Worm (Caenorhabditis elegans) whole organism, late embryonic: ENCODE measurements around the gene C35B1.8.

Experiments used
- C08G9.2 ChIP-seq: sonication (generic microtip); optimal IDR thresholded peaks from 2 replicates; lab custom pipeline; 2016; ENCODE audit warnings: mild to moderate bottlenecking, missing genetic modification characterization, moderate library complexity, missing compliant biosample characterization
- C38D4.7 ChIP-seq: fragments of 200-800 bp; sonication (Bioruptor generic); optimal IDR thresholded peaks from 2 replicates; lab custom pipeline; 2018; ENCODE audit warnings: mild to moderate bottlenecking, missing genetic modification characterization, moderate library complexity, missing compliant biosample characterization
- F13H6.1 ChIP-seq: sonication (generic microtip); optimal IDR thresholded peaks from 2 replicates; lab custom pipeline; 2016; ENCODE audit warnings: missing genetic modification characterization, missing compliant biosample characterization
- K02D7.2 ChIP-seq: sonication (generic microtip); optimal IDR thresholded peaks from 2 replicates; lab custom pipeline; 2017; ENCODE audit warnings: mild to moderate bottlenecking, missing genetic modification characterization, missing compliant biosample characterization
- K09A11.1 ChIP-seq: sonication (generic microtip); optimal IDR thresholded peaks from 2 replicates; lab custom pipeline; 2017; ENCODE audit warnings: antibody characterized with exemption, mild to moderate bottlenecking, missing genetic modification characterization, missing compliant biosample characterization; ENCODE audit not compliant: insufficient read depth
- ahr-1 ChIP-seq: sonication (generic microtip); optimal IDR thresholded peaks from 2 replicates; lab custom pipeline; 2016; ENCODE audit warnings: missing genetic modification characterization, missing compliant biosample characterization
- ceh-18 ChIP-seq: sonication (generic microtip); optimal IDR thresholded peaks from 2 replicates; lab custom pipeline; 2016; ENCODE audit warnings: missing genetic modification characterization, missing compliant biosample characterization
- ceh-2 ChIP-seq: sonication (generic microtip); optimal IDR thresholded peaks from 2 replicates; lab custom pipeline; 2016; ENCODE audit warnings: missing genotype, missing genetic modification characterization, missing compliant biosample characterization
- ceh-22 ChIP-seq: sonication (generic microtip); optimal IDR thresholded peaks from 2 replicates; lab custom pipeline; 2017; ENCODE audit warnings: missing biosample characterization, missing genetic modification characterization
- ceh-34 ChIP-seq: sonication (generic microtip); optimal IDR thresholded peaks from 2 replicates; lab custom pipeline; 2016; ENCODE audit warnings: mild to moderate bottlenecking, missing genetic modification characterization, missing compliant biosample characterization
- ceh-6 ChIP-seq: fragments of 200-800 bp; sonication (Bioruptor generic); optimal IDR thresholded peaks from 2 replicates; lab custom pipeline; 2018; ENCODE audit warnings: mild to moderate bottlenecking, missing genetic modification characterization, missing compliant biosample characterization
- ceh-9 ChIP-seq: sonication (generic microtip); optimal IDR thresholded peaks from 2 replicates; lab custom pipeline; 2016; ENCODE audit warnings: mild to moderate bottlenecking, missing genetic modification characterization, inconsistent platforms, missing compliant biosample characterization
- che-1 ChIP-seq: sonication (generic microtip); optimal IDR thresholded peaks from 2 replicates; lab custom pipeline; 2016; ENCODE audit warnings: mild to moderate bottlenecking, missing genetic modification characterization, missing compliant biosample characterization
- dmd-4 ChIP-seq: sonication (generic microtip); optimal IDR thresholded peaks from 2 replicates; lab custom pipeline; 2016; ENCODE audit warnings: borderline replicate concordance, missing genetic modification characterization, missing compliant biosample characterization
- dve-1 ChIP-seq: sonication (generic microtip); optimal IDR thresholded peaks from 2 replicates; lab custom pipeline; 2017; ENCODE audit warnings: antibody characterized with exemption, mild to moderate bottlenecking, missing genetic modification characterization, missing compliant biosample characterization
- elt-2 ChIP-seq: sonication (generic microtip); optimal IDR thresholded peaks from 2 replicates; lab custom pipeline; 2016; ENCODE audit warnings: missing genetic modification reagents, missing genetic modification characterization, missing compliant biosample characterization
- elt-4 ChIP-seq: sonication (generic microtip); optimal IDR thresholded peaks from 2 replicates; lab custom pipeline; 2016; ENCODE audit warnings: missing genetic modification characterization, missing compliant biosample characterization
- ets-4 ChIP-seq: sonication (generic microtip); optimal IDR thresholded peaks from 2 replicates; lab custom pipeline; 2016; ENCODE audit warnings: missing genetic modification characterization, missing compliant biosample characterization
- fax-1 ChIP-seq: sonication (generic microtip); optimal IDR thresholded peaks from 2 replicates; lab custom pipeline; 2016; ENCODE audit warnings: missing genotype, missing genetic modification characterization, missing compliant biosample characterization
- fkh-10 ChIP-seq: fragments of 150-350 bp; optimal IDR thresholded peaks from 2 replicates; lab custom pipeline; 2014; ENCODE audit warnings: missing biosample characterization, missing genetic modification reagents, missing genetic modification characterization
- fkh-6 ChIP-seq: sonication (generic microtip); optimal IDR thresholded peaks from 2 replicates; lab custom pipeline; 2016; ENCODE audit warnings: missing genetic modification characterization, missing compliant biosample characterization
- hlh-13 ChIP-seq: fragments of 200-800 bp; sonication (Bioruptor generic); optimal IDR thresholded peaks from 2 replicates; lab custom pipeline; 2018; ENCODE audit warnings: mild to moderate bottlenecking, missing genetic modification characterization, missing compliant biosample characterization
- hlh-15 ChIP-seq: sonication (generic microtip); optimal IDR thresholded peaks from 2 replicates; lab custom pipeline; 2016; ENCODE audit warnings: missing genetic modification characterization, missing compliant biosample characterization
- hlh-6 ChIP-seq: sonication (generic microtip); optimal IDR thresholded peaks from 2 replicates; lab custom pipeline; 2016; ENCODE audit warnings: missing genotype, missing genetic modification characterization, missing compliant biosample characterization
- hlh-8 ChIP-seq: sonication (generic microtip); optimal IDR thresholded peaks from 2 replicates; lab custom pipeline; 2016; ENCODE audit warnings: missing genotype, missing genetic modification characterization, missing compliant biosample characterization
- lim-6 ChIP-seq: sonication (generic microtip); optimal IDR thresholded peaks from 2 replicates; lab custom pipeline; 2016; ENCODE audit warnings: missing genetic modification characterization, missing compliant biosample characterization
- lin-11 ChIP-seq: fragments of 200-800 bp; sonication (Bioruptor generic); optimal IDR thresholded peaks from 2 replicates; lab custom pipeline; 2018; ENCODE audit warnings: mild to moderate bottlenecking, missing genetic modification characterization, missing compliant biosample characterization
- madf-2 ChIP-seq: sonication (generic microtip); optimal IDR thresholded peaks from 2 replicates; lab custom pipeline; 2017; ENCODE audit warnings: missing genetic modification characterization, missing compliant biosample characterization
- mec-3 ChIP-seq: sonication (generic microtip); optimal IDR thresholded peaks from 2 replicates; lab custom pipeline; 2016; ENCODE audit warnings: borderline replicate concordance, missing genetic modification characterization, missing compliant biosample characterization
- nhr-11 ChIP-seq: fragments of 150-350 bp; optimal IDR thresholded peaks from 2 replicates; lab custom pipeline; 2014; ENCODE audit warnings: missing biosample characterization, missing genetic modification characterization
- npax-4 ChIP-seq: sonication (generic microtip); optimal IDR thresholded peaks from 2 replicates; lab custom pipeline; 2016; ENCODE audit warnings: missing genetic modification characterization, missing compliant biosample characterization
- pag-3 ChIP-seq: sonication (generic microtip); optimal IDR thresholded peaks from 2 replicates; lab custom pipeline; 2016; ENCODE audit warnings: missing compliant biosample characterization, missing genetic modification characterization, borderline replicate concordance
- pat-9 ChIP-seq: fragments of 200-800 bp; sonication (Bioruptor generic); optimal IDR thresholded peaks from 2 replicates; lab custom pipeline; 2018; ENCODE audit warnings: mild to moderate bottlenecking, missing genetic modification characterization, moderate library complexity, missing compliant biosample characterization
- pha-2 ChIP-seq: sonication (generic microtip); optimal IDR thresholded peaks from 2 replicates; lab custom pipeline; 2017; ENCODE audit warnings: mild to moderate bottlenecking, missing genetic modification characterization, missing compliant biosample characterization
- pha-4 ChIP-seq: fragments of 150-350 bp; optimal IDR thresholded peaks from 2 replicates; lab custom pipeline; 2018; ENCODE audit warnings: missing biosample characterization, missing genetic modification reagents, missing genetic modification characterization
- pqm-1 ChIP-seq: sonication (generic microtip); optimal IDR thresholded peaks from 2 replicates; lab custom pipeline; 2016; ENCODE audit warnings: missing genetic modification characterization, missing compliant biosample characterization
- pros-1 ChIP-seq: fragments of 150-350 bp; optimal IDR thresholded peaks from 2 replicates; lab custom pipeline; 2014; ENCODE audit warnings: missing biosample characterization, missing genetic modification reagents, missing genetic modification characterization
- ref-2 ChIP-seq: sonication (generic microtip); optimal IDR thresholded peaks from 2 replicates; lab custom pipeline; 2016; ENCODE audit warnings: missing genetic modification characterization, missing compliant biosample characterization
- rnt-1 ChIP-seq: sonication (generic microtip); optimal IDR thresholded peaks from 2 replicates; lab custom pipeline; 2016; ENCODE audit warnings: missing genetic modification characterization, missing compliant biosample characterization
- sdc-2 ChIP-seq: sonication (generic microtip); optimal IDR thresholded peaks from 2 replicates; lab custom pipeline; 2016; ENCODE audit warnings: missing genotype, missing genetic modification characterization, missing compliant biosample characterization
- sox-2 ChIP-seq: fragments of 200-800 bp; sonication (Bioruptor generic); IDR thresholded peaks from 2 replicates; pipeline ENCODE4 v1.3.6; 2022; ENCODE audit warnings: missing genetic modification reagents, missing genetic modification characterization, missing compliant biosample characterization
- syd-9 ChIP-seq: sonication (generic microtip); optimal IDR thresholded peaks from 2 replicates; lab custom pipeline; 2016; ENCODE audit warnings: mild to moderate bottlenecking, missing genetic modification characterization, moderate library complexity, missing compliant biosample characterization
- tbx-2 ChIP-seq: sonication (generic microtip); optimal IDR thresholded peaks from 2 replicates; lab custom pipeline; 2016; ENCODE audit warnings: missing genetic modification characterization, missing compliant biosample characterization
- tbx-7 ChIP-seq: sonication (generic microtip); optimal IDR thresholded peaks from 2 replicates; lab custom pipeline; 2016; ENCODE audit warnings: missing genotype, missing genetic modification characterization, missing compliant biosample characterization
- unc-42 ChIP-seq: sonication (generic microtip); optimal IDR thresholded peaks from 2 replicates; lab custom pipeline; 2016; ENCODE audit warnings: missing genotype, missing genetic modification characterization, missing compliant biosample characterization
- zip-5 ChIP-seq: sonication (generic microtip); optimal IDR thresholded peaks from 2 replicates; lab custom pipeline; 2016; ENCODE audit warnings: missing genetic modification characterization, missing compliant biosample characterization

Gene C35B1.8

DNA sequence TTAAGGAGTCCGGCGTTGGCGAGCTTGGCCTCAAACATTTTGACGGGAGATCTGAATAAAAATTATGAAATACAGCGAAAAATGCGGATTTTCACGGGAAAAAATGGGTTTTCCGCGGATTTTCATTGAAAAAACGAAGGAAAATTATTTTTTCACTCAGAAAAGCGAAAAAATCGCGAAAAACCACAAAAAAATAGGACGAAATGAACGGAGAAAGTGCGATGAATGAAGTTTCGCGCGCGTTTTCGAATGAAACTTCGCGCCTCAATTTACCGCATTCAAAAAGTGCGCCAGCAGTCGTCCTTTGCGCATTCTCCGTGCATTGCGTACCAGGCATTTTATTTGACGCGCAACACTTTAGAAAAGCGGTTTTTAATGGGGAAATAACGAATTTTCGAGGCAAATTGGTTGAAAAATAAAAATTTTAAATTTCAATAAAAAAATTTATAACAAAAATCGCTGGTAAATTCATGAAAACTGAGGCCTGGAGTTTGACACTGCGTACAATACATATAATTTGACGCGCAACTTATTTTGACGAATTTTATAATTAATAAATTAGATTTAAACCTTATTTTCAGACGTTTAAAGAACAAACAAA lies 29.3 kb downstream of the C35B1.8 start, which contains the start of gene pcn-1 (continued):
- TF ChIP-seq syd-9 (tag; lab: Kevin White, UChicago) (no peak), hlh-15 (tag; lab: Kevin White, UChicago) (no peak), pha-2 (tag; lab: Kevin White, UChicago) (peak; percentile 53), pha-4 (tag; lab: Kevin White, UChicago) (no peak), che-1 (tag; lab: Kevin White, UChicago) (peak; percentile 12), hlh-6 (tag; lab: Kevin White, UChicago) (no peak), fax-1 (tag; lab: Kevin White, UChicago) (no peak), K09A11.1 (peak; percentile 31), pat-9 (tag; lab: Kevin White, UChicago) (no peak), lim-6 (no peak), rnt-1 (tag; lab: Kevin White, UChicago) (no peak), dmd-4 (no peak), pros-1 (tag; lab: Kevin White, UChicago) (peak; percentile 40), fkh-6 (tag; lab: Kevin White, UChicago) (no peak), fkh-10 (GFP tag; lab: Kevin White, UChicago) (no peak), pqm-1 (no peak)
- TF ChIP-seq, all 69 proteins: peak for 21

DNA sequence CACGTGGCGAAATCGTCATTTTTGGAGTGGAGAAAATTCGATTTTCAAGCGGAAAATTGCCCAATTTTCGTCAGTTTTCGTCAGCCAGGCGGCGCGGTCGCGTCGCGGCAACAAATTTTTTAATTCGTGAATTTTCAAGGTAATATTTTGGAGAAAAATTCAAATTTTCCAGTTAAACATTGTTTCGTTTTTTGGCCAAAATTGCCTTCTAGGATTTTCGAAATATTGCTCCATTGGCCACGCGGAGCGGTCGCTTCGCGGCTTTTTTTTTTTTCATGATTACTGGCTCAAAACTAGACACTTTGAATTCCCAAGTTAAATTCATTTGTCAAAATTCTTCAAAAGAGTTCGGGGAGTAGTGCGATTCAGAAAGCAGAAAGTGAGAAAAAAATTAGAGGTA lies 31.2 kb downstream of the C35B1.8 start:
- TF ChIP-seq zip-5 (tag; lab: Kevin White, UChicago) (no peak), tbx-2 (no peak), sdc-2 (tag; lab: Kevin White, UChicago) (no peak), ceh-18 (no peak), ref-2 (tag; lab: Kevin White, UChicago) (no peak), hlh-13 (GFP tag; lab: Kevin White, UChicago) (no peak), F13H6.1 (tag; lab: Kevin White, UChicago) (no peak), npax-4 (tag; lab: Kevin White, UChicago) (no peak), ceh-6 (GFP tag; lab: Kevin White, UChicago) (no peak), C08G9.2 (no peak), sox-2 (no peak), C38D4.7 (GFP tag; lab: Kevin White, UChicago) (no peak), ceh-9 (tag; lab: Kevin White, UChicago) (no peak)
- TF ChIP-seq, all 69 proteins: peak for 0

DNA sequence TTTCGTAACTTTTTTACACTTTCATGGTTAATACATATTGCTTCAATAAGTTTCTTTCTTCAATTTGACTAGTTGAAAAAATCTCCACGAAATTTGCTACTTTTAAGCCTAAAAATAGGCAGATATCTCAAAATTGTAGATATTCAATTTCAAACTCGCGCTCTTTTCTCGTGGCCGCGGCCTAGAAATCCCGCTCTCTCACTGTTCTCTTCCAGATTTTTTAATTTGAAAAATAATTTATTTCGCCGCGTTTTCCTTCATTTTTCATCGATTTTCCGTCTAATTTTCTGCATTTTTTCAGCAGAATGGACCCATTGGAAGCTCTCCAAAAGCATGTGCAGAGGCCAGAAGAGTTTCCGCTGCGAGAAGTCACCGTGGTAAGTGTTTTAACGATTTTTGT lies 36.5 kb downstream of the C35B1.8 start, which contains the start of gene cdc-73:
TSS of gene cdc-73 (plus strand) at position 302 of the 400 bp plus-strand sequence.
- peak; percentile 5 for TF ChIP-seq ceh-34
- no peak for TF ChIP-seq nhr-11 (tag; lab: Kevin White, UChicago)
- TF ChIP-seq C08G9.2: peak; percentile 86
- no peak for TF ChIP-seq npax-4 (tag; lab: Kevin White, UChicago)
- peak; percentile 25 for TF ChIP-seq fax-1 (tag; lab: Kevin White, UChicago)
- TF ChIP-seq tbx-2: peak; percentile 72
- TF ChIP-seq pat-9 (tag; lab: Kevin White, UChicago): no peak
- TF ChIP-seq K02D7.2 (tag; lab: Kevin White, UChicago): no peak
- TF ChIP-seq pag-3 (tag; lab: Kevin White, UChicago): peak; percentile 9
- TF ChIP-seq madf-2 (tag; lab: Kevin White, UChicago): no peak
- peak; percentile 43 for TF ChIP-seq rnt-1 (tag; lab: Kevin White, UChicago)
- TF ChIP-seq ref-2 (tag; lab: Kevin White, UChicago): peak; percentile 33
- TF ChIP-seq fkh-6 (tag; lab: Kevin White, UChicago): peak; percentile 8
- no peak for TF ChIP-seq syd-9 (tag; lab: Kevin White, UChicago)
- TF ChIP-seq elt-4: no peak
- TF ChIP-seq elt-2 (tag; lab: Kevin White, UChicago): peak; percentile 36
- peak; percentile 3 for TF ChIP-seq unc-42 (tag; lab: Kevin White, UChicago)
- no peak for TF ChIP-seq sdc-2 (tag; lab: Kevin White, UChicago)
- TF ChIP-seq ceh-6 (GFP tag; lab: Kevin White, UChicago): no peak
- no peak for TF ChIP-seq K09A11.1
- peak; percentile 66 for TF ChIP-seq hlh-8 (tag; lab: Kevin White, UChicago)
- no peak for TF ChIP-seq dve-1 (tag; lab: Kevin White, UChicago)
- peak; percentile 46 for TF ChIP-seq zip-5 (tag; lab: Kevin White, UChicago)
- TF ChIP-seq lin-11: no peak
- peak; percentile 80 for TF ChIP-seq ets-4 (tag; lab: Kevin White, UChicago)
- no peak for TF ChIP-seq ceh-22 (tag; lab: Kevin White, UChicago)
- no peak for TF ChIP-seq fkh-10 (GFP tag; lab: Kevin White, UChicago)
- TF ChIP-seq tbx-7 (tag; lab: Kevin White, UChicago): peak; percentile 72
- TF ChIP-seq F13H6.1 (tag; lab: Kevin White, UChicago): no peak
- no peak for TF ChIP-seq che-1 (tag; lab: Kevin White, UChicago)
- TF ChIP-seq C38D4.7 (GFP tag; lab: Kevin White, UChicago): no peak
- peak; percentile 50 for TF ChIP-seq ahr-1 (tag; lab: Kevin White, UChicago)
- TF ChIP-seq ceh-2: peak; percentile 74
- TF ChIP-seq mec-3 (tag; lab: Kevin White, UChicago): no peak
